Worm (Caenorhabditis elegans) whole organism, L4 larva: ENCODE data around the gene H20J04.4.

Source experiments
- D1046.2 ChIP-seq: fragments of 200-800 bp; sonication (Bioruptor generic); IDR thresholded peaks from 2 replicates; pipeline ENCODE4 v1.3.6; 2022; ENCODE audit warnings: missing genetic modification characterization, missing compliant biosample characterization
- Y48G9A.11 ChIP-seq: fragments of 200-800 bp; sonication (Bioruptor generic); IDR thresholded peaks from 2 replicates; pipeline ENCODE4 v1.3.6; 2022; ENCODE audit warnings: missing genetic modification reagents, missing genetic modification characterization, missing compliant biosample characterization
- aha-1 ChIP-seq: fragments of 150-350 bp; peaks from one replicate; lab custom pipeline; 2014; ENCODE audit warnings: missing biosample characterization, missing genetic modification characterization
- ama-1 ChIP-seq: fragments of 150-350 bp; optimal IDR thresholded peaks from 2 replicates; lab custom pipeline; 2014; ENCODE audit warnings: inconsistent platforms, mixed read lengths
- ceh-32 ChIP-seq: sonication (generic microtip); optimal IDR thresholded peaks from 2 replicates; lab custom pipeline; 2016; ENCODE audit warnings: mild to moderate bottlenecking, missing genetic modification characterization, missing compliant biosample characterization; ENCODE audit not compliant: poor library complexity
- ceh-44 ChIP-seq: fragments of 200-800 bp; sonication (Bioruptor generic); IDR thresholded peaks from 2 replicates; pipeline ENCODE4 v1.3.6; 2022; ENCODE audit warnings: missing genetic modification reagents, missing genetic modification characterization, missing compliant biosample characterization
- ces-1 ChIP-seq: fragments of 150-350 bp; sonication (generic microtip); optimal IDR thresholded peaks from 4 replicates; lab custom pipeline; 2014; ENCODE audit warnings: missing biosample characterization, missing genetic modification reagents, missing genetic modification characterization
- daf-12 ChIP-seq: fragments of 150-350 bp; optimal IDR thresholded peaks from 2 replicates; lab custom pipeline; 2014; ENCODE audit warnings: missing biosample characterization, missing genetic modification reagents, missing genetic modification characterization
- daf-19 ChIP-seq: fragments of 200-800 bp; sonication (Bioruptor generic); conservative IDR thresholded peaks from 2 replicates; pipeline ENCODE4 v1.3.6; 2022; ENCODE audit warnings: missing genetic modification characterization, missing compliant biosample characterization
- dmd-6 ChIP-seq: fragments of 200-800 bp; sonication (Bioruptor generic); IDR thresholded peaks from 2 replicates; pipeline ENCODE4 v1.3.6; 2022; ENCODE audit warnings: missing genetic modification reagents, missing genetic modification characterization, missing compliant biosample characterization
- dmd-9 ChIP-seq: fragments of 200-800 bp; sonication (Bioruptor generic); IDR thresholded peaks from 2 replicates; pipeline ENCODE4 v1.3.6; 2022; ENCODE audit warnings: missing genetic modification reagents, missing genetic modification characterization, missing compliant biosample characterization
- duxl-1 ChIP-seq: sonication (generic microtip); optimal IDR thresholded peaks from 2 replicates; lab custom pipeline; 2016; ENCODE audit warnings: mild to moderate bottlenecking, missing genetic modification characterization, moderate library complexity, missing compliant biosample characterization; ENCODE audit not compliant: poor library complexity
- jun-1 ChIP-seq: fragments of 150-350 bp; optimal IDR thresholded peaks from 2 replicates; lab custom pipeline; 2014; ENCODE audit warnings: missing biosample characterization, missing genetic modification reagents, missing genetic modification characterization
- lin-1 ChIP-seq: fragments of 200-800 bp; sonication (Bioruptor generic); IDR thresholded peaks from 2 replicates; pipeline ENCODE4 v1.3.6; 2022; ENCODE audit warnings: missing genetic modification reagents, missing genetic modification characterization, missing compliant biosample characterization
- lin-29 ChIP-seq: fragments of 200-800 bp; sonication (Bioruptor generic); IDR thresholded peaks from 2 replicates; pipeline ENCODE4 v1.3.6; 2022; ENCODE audit warnings: missing genetic modification reagents, missing genetic modification characterization, missing compliant biosample characterization
- lir-3 ChIP-seq: sonication (generic microtip); optimal IDR thresholded peaks from 2 replicates; lab custom pipeline; 2016; ENCODE audit warnings: mild to moderate bottlenecking, missing genetic modification characterization, missing compliant biosample characterization
- mxl-2 ChIP-seq: fragments of 200-800 bp; sonication (Bioruptor generic); conservative IDR thresholded peaks from 2 replicates; pipeline ENCODE4 v1.3.6; 2022; ENCODE audit warnings: missing genetic modification reagents, missing genetic modification characterization, missing compliant biosample characterization
- nhr-10 ChIP-seq: fragments of 150-350 bp; optimal IDR thresholded peaks from 2 replicates; lab custom pipeline; 2014; ENCODE audit warnings: missing biosample characterization, missing genetic modification characterization
- nhr-111 ChIP-seq: fragments of 200-800 bp; sonication (Bioruptor generic); optimal IDR thresholded peaks from 2 replicates; lab custom pipeline; 2018; ENCODE audit warnings: mild to moderate bottlenecking, missing genetic modification characterization, missing compliant biosample characterization
- nhr-25 ChIP-seq: sonication (generic microtip); optimal IDR thresholded peaks from 2 replicates; lab custom pipeline; 2017; ENCODE audit warnings: missing genetic modification characterization, mild to moderate bottlenecking, missing compliant biosample characterization, antibody characterized with exemption, moderate library complexity, borderline replicate concordance; ENCODE audit not compliant: insufficient read depth
- nhr-76 ChIP-seq: fragments of 150-350 bp; optimal IDR thresholded peaks from 2 replicates; lab custom pipeline; 2014; ENCODE audit warnings: missing biosample characterization, missing genetic modification characterization
- pha-4 ChIP-seq, 2 experiments: fragments of 150-350 bp in 1 of 2; fragments of 200-800 bp in 1 of 2; sonication (Bioruptor generic) in 1 of 2; IDR thresholded peaks in 1 of 2; optimal IDR thresholded peaks in 1 of 2; 2 replicates each; pipeline versions ENCODE4 v1.3.6 to Lab custom; 2014 to 2022; ENCODE audit warnings: missing genetic modification characterization in 2 of 2, missing genetic modification reagents in 2 of 2, missing biosample characterization in 1 of 2, missing compliant biosample characterization in 1 of 2
- pqm-1 ChIP-seq: sonication (generic microtip); optimal IDR thresholded peaks from 2 replicates; lab custom pipeline; 2017; ENCODE audit warnings: missing biosample characterization, missing genetic modification characterization
- rbr-2 ChIP-seq: sonication (generic microtip); optimal IDR thresholded peaks from 2 replicates; lab custom pipeline; 2016; ENCODE audit warnings: missing genotype, missing genetic modification characterization, missing compliant biosample characterization
- sdz-12 ChIP-seq: fragments of 200-800 bp; sonication (Bioruptor generic); optimal IDR thresholded peaks from 2 replicates; lab custom pipeline; 2018; ENCODE audit warnings: mild to moderate bottlenecking, missing genetic modification characterization, missing compliant biosample characterization
- set-16 ChIP-seq: fragments of 200-800 bp; sonication (Bioruptor generic); IDR thresholded peaks from 2 replicates; pipeline ENCODE4 v1.3.6; 2022; ENCODE audit warnings: missing genetic modification reagents, missing genetic modification characterization, missing compliant biosample characterization
- spr-1 ChIP-seq: sonication (generic microtip); optimal IDR thresholded peaks from 2 replicates; lab custom pipeline; 2016; ENCODE audit warnings: mild to moderate bottlenecking, missing genetic modification characterization, missing compliant biosample characterization
- tra-1 ChIP-seq: fragments of 200-800 bp; sonication (Bioruptor generic); IDR thresholded peaks from 2 replicates; pipeline ENCODE4 v1.3.6; 2022; ENCODE audit warnings: missing genetic modification reagents, missing genetic modification characterization, missing compliant biosample characterization
- unc-130 ChIP-seq: sonication (generic microtip); optimal IDR thresholded peaks from 2 replicates; lab custom pipeline; 2016; ENCODE audit warnings: missing genetic modification reagents, missing genetic modification characterization, missing compliant biosample characterization
- unc-62 ChIP-seq, 3 experiments: fragments of 150-350 bp in 1 of 3; sonication (generic microtip); optimal IDR thresholded peaks in 2 of 3; peaks in 1 of 3; 1 replicate in 1 of 3; 2 replicates in 2 of 3; lab custom pipeline; 2014 to 2017; ENCODE audit warnings: missing biosample characterization in 3 of 3, missing genetic modification characterization in 3 of 3, missing genetic modification reagents in 3 of 3, missing genotype in 1 of 3
- zag-1 ChIP-seq: fragments of 150-350 bp; optimal IDR thresholded peaks from 2 replicates; lab custom pipeline; 2014; ENCODE audit warnings: missing biosample characterization, missing genetic modification characterization
- zfp-2 ChIP-seq: sonication (generic microtip); optimal IDR thresholded peaks from 2 replicates; lab custom pipeline; 2016; ENCODE audit warnings: mild to moderate bottlenecking, missing genetic modification characterization, missing compliant biosample characterization

The H20J04.4 gene

DNA sequence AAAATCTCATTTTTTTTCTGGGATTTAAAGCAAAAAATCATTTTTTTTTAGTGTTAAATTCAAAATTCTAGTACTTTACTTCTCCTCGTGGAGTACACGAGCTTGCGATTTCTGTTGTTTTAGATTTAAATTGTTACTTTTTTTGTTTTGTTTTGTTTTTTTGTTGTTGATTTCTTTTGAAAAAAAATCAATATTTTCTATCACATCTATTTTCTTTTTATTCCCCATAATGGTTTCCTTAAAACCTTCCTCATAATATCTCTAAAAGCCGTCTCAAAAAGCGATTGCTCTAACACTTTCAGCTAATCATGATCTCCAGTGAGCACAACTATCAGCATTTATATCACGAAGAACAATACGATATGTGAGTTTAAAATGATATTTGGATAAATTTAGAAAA, 5.6 kb downstream of the H20J04.4 start, which contains the start of gene madf-3:
Gene madf-3 (plus strand): TSS at position 301 of the 400 bp plus-strand sequence.
- TF ChIP-seq nhr-10 (tag; lab: Kevin White, UChicago) (no peak), zag-1 (tag; lab: Kevin White, UChicago) (no peak), dmd-6 (GFP tag; lab: Robert Waterston, UW) (0 out of 2 replicates have a peak, but pooled peaks have one; percentile 2), daf-12 (tag; lab: Kevin White, UChicago) (no peak), jun-1 (tag; lab: Kevin White, UChicago) (no peak), lin-29 (GFP tag; lab: Robert Waterston, UW) (no peak), ama-1 (lab: Kevin White, UChicago) (no peak)

ce11 chrII:4337731-4338130, 8.9 kb downstream of the H20J04.4 start:
- TF ChIP-seq nhr-111 (GFP tag; lab: Kevin White, UChicago): no peak
- TF ChIP-seq rbr-2: no peak
- TF ChIP-seq zfp-2 (tag; lab: Kevin White, UChicago): no peak
- no peak for TF ChIP-seq ceh-44 (GFP tag; lab: Robert Waterston, UW)
- TF ChIP-seq pha-4 (GFP tag; IDR thresholded peaks at IDR 0.05; lab: Robert Waterston, UW): no peak
- no peak for TF ChIP-seq pha-4 (tag; optimal IDR thresholded peaks at IDR 0.05; lab: Kevin White, UChicago)
- TF ChIP-seq unc-62 (GFP tag; optimal IDR thresholded peaks at IDR 0.05 in 1 of 2; lab: Kevin White, UChicago): no peak
- no peak for TF ChIP-seq unc-62 (tag; optimal IDR thresholded peaks at IDR 0.05; lab: Kevin White, UChicago)
- TF ChIP-seq daf-19 (GFP tag; lab: Robert Waterston, UW): no peak
- TF ChIP-seq duxl-1 (tag; lab: Kevin White, UChicago): no peak
- TF ChIP-seq set-16 (GFP tag; lab: Robert Waterston, UW): no peak
- no peak for TF ChIP-seq mxl-2 (GFP tag; lab: Robert Waterston, UW)
- no peak for TF ChIP-seq unc-130 (GFP tag; lab: Kevin White, UChicago)
- no peak for TF ChIP-seq nhr-25 (tag; lab: Kevin White, UChicago)
- no peak for TF ChIP-seq ces-1 (GFP tag; lab: Kevin White, UChicago)
- no peak for TF ChIP-seq tra-1 (GFP tag; lab: Robert Waterston, UW)
- no peak for TF ChIP-seq nhr-76
- no peak for TF ChIP-seq pqm-1
- no peak for TF ChIP-seq lin-1 (GFP tag; lab: Robert Waterston, UW)
- no peak for TF ChIP-seq dmd-9
- no peak for TF ChIP-seq aha-1 (tag; lab: Kevin White, UChicago)
- TF ChIP-seq sdz-12: no peak

ce11 chrII:4339882-4340281, 11.1 kb downstream of the H20J04.4 start, which contains the start of gene athp-2:
athp-2 (plus strand) TSS chrII:4340182.
- no peak for TF ChIP-seq lir-3 (tag; lab: Kevin White, UChicago)
- TF ChIP-seq spr-1 (tag; lab: Kevin White, UChicago): no peak
- TF ChIP-seq D1046.2 (GFP tag; lab: Robert Waterston, UW): no peak
- TF ChIP-seq nhr-25 (tag; lab: Kevin White, UChicago): no peak
- no peak for TF ChIP-seq aha-1 (tag; lab: Kevin White, UChicago)
- TF ChIP-seq, all 104 proteins: peak for 0

DNA sequence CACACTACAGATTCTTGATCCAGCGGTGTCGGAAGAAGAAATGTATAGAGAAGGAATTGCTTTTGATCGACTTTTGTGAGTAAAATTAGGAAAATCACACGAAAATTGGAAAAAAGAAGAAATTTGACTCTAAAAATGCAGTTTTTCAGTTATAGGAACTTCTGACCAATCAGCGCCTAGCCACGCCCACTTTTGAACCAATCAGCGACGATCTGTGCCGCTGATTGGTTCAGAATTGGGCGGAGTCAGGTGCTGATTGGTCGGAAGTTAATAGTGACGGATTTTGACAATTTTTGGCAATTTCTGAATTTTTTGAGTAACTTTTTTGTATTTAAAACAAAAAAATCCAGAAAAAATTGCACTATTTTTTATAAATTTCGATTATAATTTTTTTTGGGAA, 12.7 kb downstream of the H20J04.4 start:
- TF ChIP-seq tra-1 (GFP tag; lab: Robert Waterston, UW) (no peak), Y48G9A.11 (GFP tag; lab: Robert Waterston, UW) (no peak), daf-19 (GFP tag; lab: Robert Waterston, UW) (no peak), ceh-32 (tag; lab: Kevin White, UChicago) (no peak), pha-4 (GFP tag; IDR thresholded peaks at IDR 0.05; lab: Robert Waterston, UW) (no peak), pha-4 (tag; optimal IDR thresholded peaks at IDR 0.05; lab: Kevin White, UChicago) (no peak)
